Worm (Caenorhabditis elegans): ENCODE results near the gene F35E8.13.

ce11 chrV:15928325-15928724, 5.2 kb downstream of the F35E8.13 start, which contains the start of gene pzf-1:
- TF ChIP-seq unc-62 (GFP tag; optimal IDR thresholded peaks at IDR 0.05) (no peak), blmp-1 (tag; optimal IDR thresholded peaks at IDR 0.05) (no peak), nhr-12 (tag; optimal IDR thresholded peaks at IDR 0.05) (no peak), lin-32 (GFP tag; optimal IDR thresholded peaks at IDR 0.05) (no peak), unc-39 (tag; optimal IDR thresholded peaks at IDR 0.05) (no peak), ceh-43 (GFP tag; optimal IDR thresholded peaks at IDR 0.05) (no peak), ztf-11 (tag; optimal IDR thresholded peaks at IDR 0.05) (no peak), snpc-4 (tag; optimal IDR thresholded peaks at IDR 0.05) (no peak), lsy-2 (tag; optimal IDR thresholded peaks at IDR 0.05) (no peak), nhr-28 (tag; optimal IDR thresholded peaks at IDR 0.05) (no peak), lin-13 (tag; optimal IDR thresholded peaks at IDR 0.05) (no peak), elt-3 (tag; optimal IDR thresholded peaks at IDR 0.05) (no peak)

Measured in whole organism, mixed stage, embryonic.